Worm (Caenorhabditis elegans): ENCODE results near the gene K03H9.3.
A peak's percentile ranks its signal among the peaks of the same experiment; 100 is the strongest.

The K03H9.3 gene

ce11 chrII:6413788-6414187 is 9.1 kb upstream of the K03H9.3 start (continued):
- no peak for TF ChIP-seq ceh-44 (GFP tag; IDR thresholded peaks at IDR 0.05)
- no peak for TF ChIP-seq ama-1 (optimal IDR thresholded peaks at IDR 0.05)
- TF ChIP-seq nhr-28 (tag; optimal IDR thresholded peaks at IDR 0.05), result peak; percentile 77
- TF ChIP-seq Y75B8A.6 (GFP tag; IDR thresholded peaks at IDR 0.05), result no peak
- TF ChIP-seq lin-13 (GFP tag; optimal IDR thresholded peaks at IDR 0.05), result no peak
- peak; percentile 24 for TF ChIP-seq hlh-30 (tag; optimal IDR thresholded peaks at IDR 0.05; ENCODE audit: insufficient read depth)
- TF ChIP-seq nhr-111 (GFP tag; optimal IDR thresholded peaks at IDR 0.05), result no peak
- no peak for TF ChIP-seq pha-4 (GFP tag; IDR thresholded peaks at IDR 0.05)
- no peak for TF ChIP-seq pha-4 (tag; optimal IDR thresholded peaks at IDR 0.05)
- no peak for TF ChIP-seq F10B5.3 (tag; optimal IDR thresholded peaks at IDR 0.05)
- no peak for TF ChIP-seq ceh-62 (tag; optimal IDR thresholded peaks at IDR 0.05)
- TF ChIP-seq spr-1 (tag; optimal IDR thresholded peaks at IDR 0.05), result no peak
- TF ChIP-seq nhr-42 (GFP tag; IDR thresholded peaks at IDR 0.05), result no peak
- no peak for TF ChIP-seq D1046.2 (GFP tag; IDR thresholded peaks at IDR 0.05)
- no peak for TF ChIP-seq F44E2.7 (GFP tag; IDR thresholded peaks at IDR 0.05)
- 0 out of 2 replicates have a peak, but pooled peaks have one; percentile 17 for TF ChIP-seq tra-1 (GFP tag; IDR thresholded peaks at IDR 0.05)
- no peak for TF ChIP-seq gei-8 (GFP tag; optimal IDR thresholded peaks at IDR 0.05)
- no peak for TF ChIP-seq hmg-1.1 (GFP tag; IDR thresholded peaks at IDR 0.05)
- no peak for TF ChIP-seq zip-11 (GFP tag; IDR thresholded peaks at IDR 0.05)
- peak in 1 of 2 experiments; percentile 32 for TF ChIP-seq daf-16 (GFP tag; optimal IDR thresholded peaks at IDR 0.05)
- peak; percentile 78 for TF ChIP-seq daf-16 (tag; optimal IDR thresholded peaks at IDR 0.05)
- no peak for TF ChIP-seq fos-1 (tag; optimal IDR thresholded peaks at IDR 0.05)
- no peak for TF ChIP-seq egl-27 (tag; optimal IDR thresholded peaks at IDR 0.05)
- TF ChIP-seq Y48G9A.11 (GFP tag; IDR thresholded peaks at IDR 0.05), result no peak
- no peak for TF ChIP-seq spr-3 (GFP tag; optimal IDR thresholded peaks at IDR 0.05)
- peak; percentile 85 for TF ChIP-seq dmd-6 (GFP tag; IDR thresholded peaks at IDR 0.05)
- peak; percentile 32 for TF ChIP-seq nhr-6 (tag; optimal IDR thresholded peaks at IDR 0.05)
- no peak for TF ChIP-seq zfp-2 (tag; optimal IDR thresholded peaks at IDR 0.05)
- TF ChIP-seq mep-1 (tag; optimal IDR thresholded peaks at IDR 0.05), result peak; percentile 17
- TF ChIP-seq jun-1 (tag; optimal IDR thresholded peaks at IDR 0.05), result no peak
- no peak for TF ChIP-seq Y105C5A.15 (GFP tag; IDR thresholded peaks at IDR 0.05)
- TF ChIP-seq nhr-48 (tag; optimal IDR thresholded peaks at IDR 0.05), result peak; percentile 48
- no peak for TF ChIP-seq mxl-2 (GFP tag; conservative IDR thresholded peaks at IDR 0.05)
- no peak for TF ChIP-seq mdt-29 (GFP tag; IDR thresholded peaks at IDR 0.05)
- TF ChIP-seq madf-9 (GFP tag; conservative IDR thresholded peaks at IDR 0.05), result no peak
- 0 out of 2 replicates have a peak, but pooled peaks have one; percentile 15 for TF ChIP-seq saeg-2 (GFP tag; IDR thresholded peaks at IDR 0.05)
- TF ChIP-seq nhr-77 (tag; optimal IDR thresholded peaks at IDR 0.05), result peak; percentile 85
- no peak for TF ChIP-seq nhr-76 (tag; optimal IDR thresholded peaks at IDR 0.05)
- TF ChIP-seq dve-1 (tag; optimal IDR thresholded peaks at IDR 0.05; ENCODE audit: insufficient read depth), result peak; percentile 89
- TF ChIP-seq aha-1 (tag), result no peak
- TF ChIP-seq hlh-11 (tag; optimal IDR thresholded peaks at IDR 0.05), result peak; percentile 86
- TF ChIP-seq snpc-4 (tag; optimal IDR thresholded peaks at IDR 0.05), result no peak
- TF ChIP-seq sdz-12 (GFP tag; optimal IDR thresholded peaks at IDR 0.05), result no peak
- TF ChIP-seq ceh-82 (tag; optimal IDR thresholded peaks at IDR 0.05), result no peak
- no peak for TF ChIP-seq nhr-10 (tag; optimal IDR thresholded peaks at IDR 0.05)
- TF ChIP-seq unc-39 (tag; optimal IDR thresholded peaks at IDR 0.05), result no peak
- TF ChIP-seq mdl-1 (tag; optimal IDR thresholded peaks at IDR 0.05), result peak in 1 of 2 experiments; percentile 63
- no peak for TF ChIP-seq snpc-1.2 (GFP tag; IDR thresholded peaks at IDR 0.05)
- no peak for TF ChIP-seq lin-39 (tag; optimal IDR thresholded peaks at IDR 0.05)
- no peak for TF ChIP-seq ZK546.5 (tag; optimal IDR thresholded peaks at IDR 0.05)
- no peak for TF ChIP-seq hif-1 (tag; optimal IDR thresholded peaks at IDR 0.05)
- no peak for TF ChIP-seq egl-43 (GFP tag; IDR thresholded peaks at IDR 0.05)
- no peak for TF ChIP-seq vab-7 (GFP tag; IDR thresholded peaks at IDR 0.05)
- TF ChIP-seq zag-1 (tag; optimal IDR thresholded peaks at IDR 0.05), result no peak
